Fruit fly (Drosophila melanogaster): ENCODE data around the gene Pomp.

Gene Pomp

DNA sequence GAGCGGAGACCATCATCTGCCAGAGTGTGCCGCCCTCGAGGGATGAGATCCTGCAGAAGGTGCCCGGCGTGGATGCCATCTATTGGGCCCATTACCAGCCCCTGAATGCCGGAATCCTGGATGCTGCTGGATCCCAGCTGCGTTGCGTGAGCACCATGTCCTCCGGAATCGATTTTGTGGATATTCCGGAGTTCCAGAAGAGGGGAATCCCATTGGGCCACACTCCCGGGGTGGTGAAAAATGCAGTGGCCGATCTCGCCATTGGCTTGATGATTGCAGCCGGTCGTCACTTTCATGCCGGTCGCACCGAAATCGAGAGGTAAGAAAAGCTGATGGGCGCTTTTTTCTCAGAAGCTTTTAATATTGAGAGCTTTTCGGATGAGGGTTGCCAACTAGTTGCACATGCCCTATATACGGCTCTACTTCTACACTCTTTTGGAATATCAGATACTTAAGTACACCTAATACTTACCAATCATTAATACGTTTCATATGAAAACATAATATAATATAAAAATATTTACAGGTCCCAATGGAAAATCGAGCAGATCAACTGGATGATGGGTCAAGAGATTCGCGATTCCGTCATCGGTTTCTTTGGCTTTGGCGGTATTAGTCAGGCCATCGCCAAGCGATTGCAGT, 42.4 kb downstream of the Pomp start (continued):
- TF ChIP-seq CG18599 (GFP tag; optimal IDR thresholded peaks at IDR 0.05) (no peak), sc (optimal IDR thresholded peaks at IDR 0.05) (no peak), sc (GFP tag; optimal IDR thresholded peaks at IDR 0.05) (no peak), Dbx (GFP tag; IDR thresholded peaks at IDR 0.05) (no peak), br (optimal IDR thresholded peaks at IDR 0.05) (no peak), CG5180 (GFP tag; optimal IDR thresholded peaks at IDR 0.05) (no peak), D (optimal IDR thresholded peaks at IDR 0.05) (no peak), D (GFP tag; optimal IDR thresholded peaks at IDR 0.05) (no peak), so (GFP tag; IDR thresholded peaks at IDR 0.05) (0 out of 3 replicates have a peak, but pooled peaks have one; percentile 42), unc-4 (GFP tag; IDR thresholded peaks at IDR 0.05; ENCODE audit: partially characterized antibody) (no peak), CG13894 (tag; optimal IDR thresholded peaks at IDR 0.05) (peak; percentile 18), CG7963 (GFP tag; IDR thresholded peaks at IDR 0.05; ENCODE audit: partially characterized antibody) (no peak), CG13287 (GFP tag; IDR thresholded peaks at IDR 0.05; ENCODE audit: partially characterized antibody) (peak; percentile 18; the same call in 1 of the 2 replicates), Rx (GFP tag; IDR thresholded peaks at IDR 0.05) (no peak), CG8281 (tag; optimal IDR thresholded peaks at IDR 0.05) (no peak), Eip74EF (GFP tag; optimal IDR thresholded peaks at IDR 0.05) (no peak), CG10274 (GFP tag; optimal IDR thresholded peaks at IDR 0.05) (no peak), CG17802 (tag; optimal IDR thresholded peaks at IDR 0.05) (no peak), CG11504 (tag; optimal IDR thresholded peaks at IDR 0.05) (peak; percentile 26), Dad (GFP tag; optimal IDR thresholded peaks at IDR 0.05) (no peak), NC2β (GFP tag; optimal IDR thresholded peaks at IDR 0.05) (no peak), sob (GFP tag; IDR thresholded peaks at IDR 0.05) (peak; percentile 9; the same call in 1 of the 2 replicates), Pdp1 (GFP tag; optimal IDR thresholded peaks at IDR 0.05) (no peak), CG11093 (GFP tag; IDR thresholded peaks at IDR 0.05) (no peak), Elba2 (GFP tag; optimal IDR thresholded peaks at IDR 0.05) (no peak), sens-2 (GFP tag; IDR thresholded peaks at IDR 0.05) (no peak), sisA (GFP tag; IDR thresholded peaks at IDR 0.05) (no peak), CG13296 (GFP tag; optimal IDR thresholded peaks at IDR 0.05) (peak; percentile 47), sug (tag; optimal IDR thresholded peaks at IDR 0.05) (peak; percentile 26), Hand (GFP tag; optimal IDR thresholded peaks at IDR 0.05) (no peak), Lhr (GFP tag; optimal IDR thresholded peaks at IDR 0.05) (no peak), Med (GFP tag) (peak; percentile 39), grau (tag; optimal IDR thresholded peaks at IDR 0.05) (peak; percentile 4), tio (GFP tag; optimal IDR thresholded peaks at IDR 0.05) (no peak), Lim3 (GFP tag; IDR thresholded peaks at IDR 0.05) (no peak), kay (GFP tag; optimal IDR thresholded peaks at IDR 0.05) (no peak), CG2129 (GFP tag; IDR thresholded peaks at IDR 0.05; ENCODE audit: partially characterized antibody) (no peak), cas (GFP tag; IDR thresholded peaks at IDR 0.05) (no peak), run (tag; optimal IDR thresholded peaks at IDR 0.05) (no peak), Doc3 (GFP tag; IDR thresholded peaks at IDR 0.05; ENCODE audit: partially characterized antibody) (no peak), prd (optimal IDR thresholded peaks at IDR 0.05) (no peak), prd (GFP tag; IDR thresholded peaks at IDR 0.05) (no peak), CG9932 (GFP tag; IDR thresholded peaks at IDR 0.05) (peak; percentile 27), CG32532 (GFP tag; IDR thresholded peaks at IDR 0.05) (peak; percentile 22; the same call in 1 of the 2 replicates), CG2116 (GFP tag; optimal IDR thresholded peaks at IDR 0.05) (no peak), fd3F (GFP tag; optimal IDR thresholded peaks at IDR 0.05) (peak; percentile 4), CG32767 (GFP tag; IDR thresholded peaks at IDR 0.05) (no peak), CTCF (GFP tag; optimal IDR thresholded peaks at IDR 0.05) (peak; percentile 19), CG16779 (GFP tag; IDR thresholded peaks at IDR 0.05) (no peak), CG10543 (GFP tag; optimal IDR thresholded peaks at IDR 0.05) (peak; percentile 14), kni (GFP tag; optimal IDR thresholded peaks at IDR 0.05) (no peak)
